Fruit fly (Drosophila melanogaster): ENCODE results near the gene Naa40.

The Naa40 gene

DNA sequence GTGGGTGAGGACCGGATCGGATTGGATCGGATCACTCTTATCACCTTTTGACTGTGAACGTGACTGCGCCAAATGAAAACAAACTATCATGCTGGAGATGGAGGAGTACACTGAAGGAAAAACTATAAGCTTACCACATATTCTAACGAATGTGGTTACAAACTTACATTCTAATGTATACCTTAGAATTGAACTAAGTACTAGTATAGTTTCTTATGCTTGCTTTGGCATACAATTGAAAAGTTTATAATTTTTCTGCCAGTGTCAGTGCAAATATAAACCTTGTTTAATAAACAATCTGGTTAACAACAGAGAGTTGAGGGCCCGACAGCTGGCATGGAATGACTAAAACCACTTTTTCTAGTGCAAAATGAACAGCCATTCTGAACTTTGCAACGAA, 7.2 kb downstream of the Naa40 start (continued):
- TF ChIP-seq row (GFP tag; IDR thresholded peaks at IDR 0.05) = peak; percentile 47
- TF ChIP-seq Hr78 (GFP tag; optimal IDR thresholded peaks at IDR 0.05) = peak in 1 of 2 experiments; percentile 31
- TF ChIP-seq Ptx1 (GFP tag; IDR thresholded peaks at IDR 0.05) = peak; percentile 44
- no peak for TF ChIP-seq dimm (GFP tag; IDR thresholded peaks at IDR 0.05)
- peak; percentile 41; the same call in 1 of the 2 replicates for TF ChIP-seq CG1024 (GFP tag; IDR thresholded peaks at IDR 0.05)
- TF ChIP-seq CG34376 (GFP tag; optimal IDR thresholded peaks at IDR 0.05) = no peak
- 0 out of 2 replicates have a peak, but pooled peaks have one; percentile 19 for TF ChIP-seq Nf-YA (GFP tag; IDR thresholded peaks at IDR 0.05)
- peak; percentile 43 for TF ChIP-seq esg (GFP tag; conservative IDR thresholded peaks at IDR 0.05)
- no peak for TF ChIP-seq wdn (GFP tag; IDR thresholded peaks at IDR 0.05)
- TF ChIP-seq chn (GFP tag; optimal IDR thresholded peaks at IDR 0.05) = no peak
- no peak for TF ChIP-seq CG30020 (tag; optimal IDR thresholded peaks at IDR 0.05)
- no peak for TF ChIP-seq hkb (optimal IDR thresholded peaks at IDR 0.05)
- peak; percentile 35; the same call in 1 of the 2 replicates for TF ChIP-seq hkb (GFP tag; IDR thresholded peaks at IDR 0.05)
- TF ChIP-seq shn (GFP tag; optimal IDR thresholded peaks at IDR 0.05) = no peak
- peak; percentile 49 for TF ChIP-seq CG30403 (GFP tag; optimal IDR thresholded peaks at IDR 0.05)
- TF ChIP-seq CG30431 (GFP tag; optimal IDR thresholded peaks at IDR 0.05) = no peak
- no peak for TF ChIP-seq nerfin-2 (GFP tag; IDR thresholded peaks at IDR 0.05; ENCODE audit: partially characterized antibody)
- TF ChIP-seq Doc3 (GFP tag; IDR thresholded peaks at IDR 0.05; ENCODE audit: partially characterized antibody) = no peak
- TF ChIP-seq dati (GFP tag; IDR thresholded peaks at IDR 0.05) = no peak
- no peak for TF ChIP-seq CG10565 (GFP tag; optimal IDR thresholded peaks at IDR 0.05)
- TF ChIP-seq CG3847 (GFP tag; IDR thresholded peaks at IDR 0.05) = no peak
- TF ChIP-seq ind (GFP tag; optimal IDR thresholded peaks at IDR 0.05) = peak; percentile 36
- peak; percentile 6 for TF ChIP-seq pum (GFP tag; optimal IDR thresholded peaks at IDR 0.05)
- no peak for TF ChIP-seq lola (GFP tag; optimal IDR thresholded peaks at IDR 0.05)
- no peak for TF ChIP-seq CG10431 (GFP tag; optimal IDR thresholded peaks at IDR 0.05)
- TF ChIP-seq MESR4 (GFP tag; optimal IDR thresholded peaks at IDR 0.05) = no peak
- TF ChIP-seq CG10366 (GFP tag; IDR thresholded peaks at IDR 0.05) = peak; percentile 33; the same call in 1 of the 2 replicates
- TF ChIP-seq bsh (GFP tag; optimal IDR thresholded peaks at IDR 0.05) = peak in 1 of 2 experiments; percentile 47
- TF ChIP-seq CG31441 (GFP tag; IDR thresholded peaks at IDR 0.05) = no peak
- TF ChIP-seq CG13775 (GFP tag; optimal IDR thresholded peaks at IDR 0.05) = no peak
- TF ChIP-seq HLHmδ (GFP tag; optimal IDR thresholded peaks at IDR 0.05) = no peak
- TF ChIP-seq CG7786 (GFP tag; optimal IDR thresholded peaks at IDR 0.05) = no peak
- TF ChIP-seq oc (tag; optimal IDR thresholded peaks at IDR 0.05) = no peak
- TF ChIP-seq maf-S (GFP tag; optimal IDR thresholded peaks at IDR 0.05) = peak; percentile 4
- TF ChIP-seq CG1529 (GFP tag; optimal IDR thresholded peaks at IDR 0.05) = no peak
- no peak for TF ChIP-seq CG13894 (tag; optimal IDR thresholded peaks at IDR 0.05)
- TF ChIP-seq gt (GFP tag; IDR thresholded peaks at IDR 0.05) = no peak
- no peak for TF ChIP-seq CG16815 (GFP tag; optimal IDR thresholded peaks at IDR 0.05)
- peak; percentile 64 for TF ChIP-seq unpg (GFP tag; optimal IDR thresholded peaks at IDR 0.05)
- no peak for TF ChIP-seq ems (GFP tag; optimal IDR thresholded peaks at IDR 0.05)
- no peak for TF ChIP-seq CG11560 (tag; IDR thresholded peaks at IDR 0.05)
- TF ChIP-seq CG9817 (tag; optimal IDR thresholded peaks at IDR 0.05) = peak; percentile 4
- TF ChIP-seq yki (optimal IDR thresholded peaks at IDR 0.05) = no peak
- peak; percentile 39 for TF ChIP-seq CG12391 (tag; optimal IDR thresholded peaks at IDR 0.05)
- no peak for TF ChIP-seq hth (optimal IDR thresholded peaks at IDR 0.05)
- no peak for TF ChIP-seq nerfin-1 (tag; optimal IDR thresholded peaks at IDR 0.05)
- no peak for TF ChIP-seq hb (GFP tag; IDR thresholded peaks at IDR 0.05; ENCODE audit: partially characterized antibody)
- TF ChIP-seq CG15479 (GFP tag; optimal IDR thresholded peaks at IDR 0.05) = no peak
- no peak for TF ChIP-seq sob (GFP tag; IDR thresholded peaks at IDR 0.05)
- TF ChIP-seq CTCF (GFP tag; optimal IDR thresholded peaks at IDR 0.05) = no peak
- TF ChIP-seq her (GFP tag; optimal IDR thresholded peaks at IDR 0.05) = no peak
- TF ChIP-seq CG14014 (GFP tag; IDR thresholded peaks at IDR 0.05) = no peak
- TF ChIP-seq CG7357 (GFP tag; IDR thresholded peaks at IDR 0.05) = 0 out of 3 replicates have a peak, but pooled peaks have one; percentile 17
